Worm (Caenorhabditis elegans) whole organism, L2 larva: ENCODE measurements around the gene ZK896.4.
A peak's percentile ranks its signal among the peaks of the same experiment; 100 is the strongest.

Experiments used
- C34F6.9 ChIP-seq: fragments of 150-350 bp; optimal IDR thresholded peaks from 2 replicates; lab custom pipeline; 2014; ENCODE audit warnings: missing biosample characterization, missing genetic modification characterization
- F13H6.1 ChIP-seq: sonication (generic microtip); optimal IDR thresholded peaks from 2 replicates; lab custom pipeline; 2016; ENCODE audit warnings: missing genetic modification characterization, missing compliant biosample characterization
- Y55F3AM.14 ChIP-seq: fragments of 200-800 bp; sonication (Bioruptor generic); optimal IDR thresholded peaks from 2 replicates; lab custom pipeline; 2018; ENCODE audit warnings: mild to moderate bottlenecking, missing genetic modification characterization, missing compliant biosample characterization
- ZK546.5 ChIP-seq: sonication (generic microtip); optimal IDR thresholded peaks from 2 replicates; lab custom pipeline; 2017; ENCODE audit warnings: missing biosample characterization, missing genetic modification characterization
- aly-2 ChIP-seq: fragments of 150-350 bp; optimal IDR thresholded peaks from 2 replicates; lab custom pipeline; 2014; ENCODE audit warnings: missing biosample characterization, missing genetic modification characterization
- ama-1 ChIP-seq: fragments of 150-350 bp; optimal IDR thresholded peaks from 2 replicates; lab custom pipeline; 2018; ENCODE audit warnings: inconsistent platforms
- blmp-1 ChIP-seq: sonication (generic microtip); optimal IDR thresholded peaks from 2 replicates; lab custom pipeline; 2017; ENCODE audit warnings: missing genetic modification characterization, mild to moderate bottlenecking, missing compliant biosample characterization, antibody characterized with exemption, moderate library complexity; ENCODE audit not compliant: insufficient read depth
- ceh-16 ChIP-seq: fragments of 150-350 bp; optimal IDR thresholded peaks from 2 replicates; lab custom pipeline; 2014; ENCODE audit warnings: missing biosample characterization, missing genetic modification characterization
- ceh-82 ChIP-seq: fragments of 150-350 bp; optimal IDR thresholded peaks from 2 replicates; lab custom pipeline; 2014; ENCODE audit warnings: missing biosample characterization, missing genetic modification characterization
- crh-2 ChIP-seq: sonication (generic microtip); optimal IDR thresholded peaks from 2 replicates; lab custom pipeline; 2017; ENCODE audit warnings: missing biosample characterization, missing genetic modification characterization
- dmd-4 ChIP-seq: sonication (generic microtip); optimal IDR thresholded peaks from 2 replicates; lab custom pipeline; 2017; ENCODE audit warnings: missing biosample characterization, missing genetic modification characterization
- egl-27 ChIP-seq: sonication (generic microtip); optimal IDR thresholded peaks from 3 replicates; lab custom pipeline; 2017; ENCODE audit warnings: missing biosample characterization, missing genetic modification reagents, missing genetic modification characterization
- elt-1 ChIP-seq: fragments of 150-350 bp; optimal IDR thresholded peaks from 2 replicates; lab custom pipeline; 2014; ENCODE audit warnings: missing biosample characterization, missing genetic modification characterization
- elt-3 ChIP-seq: sonication (generic microtip); optimal IDR thresholded peaks from 2 replicates; lab custom pipeline; 2017; ENCODE audit warnings: missing biosample characterization, missing genetic modification characterization
- fos-1 ChIP-seq: fragments of 150-350 bp; optimal IDR thresholded peaks from 2 replicates; lab custom pipeline; 2014; ENCODE audit warnings: missing biosample characterization, missing genetic modification characterization
- gmeb-1 ChIP-seq: fragments of 150-350 bp; optimal IDR thresholded peaks from 2 replicates; lab custom pipeline; 2014; ENCODE audit warnings: missing biosample characterization, missing genetic modification characterization
- lin-11 ChIP-seq: fragments of 150-350 bp; sonication (generic microtip); optimal IDR thresholded peaks from 2 replicates; lab custom pipeline; 2014; ENCODE audit warnings: missing biosample characterization, missing genetic modification characterization, inconsistent platforms, mixed read lengths
- lin-13 ChIP-seq: fragments of 150-350 bp; optimal IDR thresholded peaks from 2 replicates; lab custom pipeline; 2014; ENCODE audit warnings: missing biosample characterization, missing genetic modification reagents, missing genetic modification characterization
- lin-39 ChIP-seq: fragments of 150-350 bp; optimal IDR thresholded peaks from 2 replicates; lab custom pipeline; 2014; ENCODE audit warnings: missing biosample characterization, missing genetic modification reagents, missing genetic modification characterization
- lsy-2 ChIP-seq, 2 experiments: fragments of 150-350 bp in 1 of 2; sonication (generic microtip) in 1 of 2; optimal IDR thresholded peaks; 2 replicates each; lab custom pipeline; 2014 to 2017; ENCODE audit warnings: missing biosample characterization in 2 of 2, missing genetic modification characterization in 2 of 2
- mab-5 ChIP-seq: fragments of 150-350 bp; optimal IDR thresholded peaks from 2 replicates; lab custom pipeline; 2014; ENCODE audit warnings: missing biosample characterization, missing genetic modification characterization
- mbf-1 ChIP-seq: sonication (generic microtip); optimal IDR thresholded peaks from 2 replicates; lab custom pipeline; 2017; ENCODE audit warnings: missing biosample characterization, missing genetic modification characterization
- mdl-1 ChIP-seq, 2 experiments: fragments of 150-350 bp in 1 of 2; sonication (generic microtip) in 1 of 2; optimal IDR thresholded peaks; 2 replicates each; lab custom pipeline; 2017; ENCODE audit warnings: missing biosample characterization in 2 of 2, missing genetic modification characterization in 2 of 2
- nhr-10 ChIP-seq: sonication (generic microtip); optimal IDR thresholded peaks from 2 replicates; lab custom pipeline; 2017; ENCODE audit warnings: missing biosample characterization, missing genetic modification characterization
- nhr-12 ChIP-seq: fragments of 150-350 bp; optimal IDR thresholded peaks from 2 replicates; lab custom pipeline; 2014; ENCODE audit warnings: missing biosample characterization, missing genetic modification characterization
- nhr-129 ChIP-seq: fragments of 150-350 bp; optimal IDR thresholded peaks from 2 replicates; lab custom pipeline; 2014; ENCODE audit warnings: missing biosample characterization, missing genetic modification characterization
- nhr-21 ChIP-seq: fragments of 150-350 bp; optimal IDR thresholded peaks from 2 replicates; lab custom pipeline; 2014; ENCODE audit warnings: missing biosample characterization, missing genetic modification characterization
- nhr-23 ChIP-seq: fragments of 150-350 bp; optimal IDR thresholded peaks from 2 replicates; lab custom pipeline; 2014; ENCODE audit warnings: missing biosample characterization, missing genetic modification reagents, missing genetic modification characterization
- nhr-25 ChIP-seq: fragments of 150-350 bp; sonication (generic microtip); optimal IDR thresholded peaks from 3 replicates; lab custom pipeline; 2014; ENCODE audit warnings: missing biosample characterization, missing genetic modification characterization
- nhr-6 ChIP-seq: fragments of 150-350 bp; optimal IDR thresholded peaks from 2 replicates; lab custom pipeline; 2014; ENCODE audit warnings: missing biosample characterization, missing genetic modification characterization
- sem-4 ChIP-seq: fragments of 150-350 bp; optimal IDR thresholded peaks from 2 replicates; lab custom pipeline; 2014; ENCODE audit warnings: missing biosample characterization, missing genetic modification reagents, missing genetic modification characterization
- skn-1 ChIP-seq: sonication (generic microtip); optimal IDR thresholded peaks from 2 replicates; lab custom pipeline; 2017; ENCODE audit warnings: missing biosample characterization, missing genetic modification characterization
- sma-3 ChIP-seq: sonication (generic microtip); optimal IDR thresholded peaks from 2 replicates; lab custom pipeline; 2016; ENCODE audit warnings: missing genetic modification reagents, missing genetic modification characterization, missing compliant biosample characterization
- sma-9 ChIP-seq, 2 experiments: fragments of 150-350 bp in 1 of 2; sonication (generic microtip) in 1 of 2; optimal IDR thresholded peaks; 2 replicates each; lab custom pipeline; 2014 to 2016; ENCODE audit warnings: missing genetic modification characterization in 2 of 2, mild to moderate bottlenecking in 1 of 2, missing biosample characterization in 1 of 2, missing compliant biosample characterization in 1 of 2, missing genetic modification reagents in 1 of 2, moderate library complexity in 1 of 2
- unc-39 ChIP-seq: fragments of 150-350 bp; optimal IDR thresholded peaks from 2 replicates; lab custom pipeline; 2014; ENCODE audit warnings: missing biosample characterization, missing genetic modification characterization
- unc-55 ChIP-seq: fragments of 150-350 bp; sonication (generic microtip); optimal IDR thresholded peaks from 3 replicates; lab custom pipeline; 2014; ENCODE audit warnings: missing biosample characterization, missing genetic modification reagents, missing genetic modification characterization
- zag-1 ChIP-seq: fragments of 150-350 bp; optimal IDR thresholded peaks from 2 replicates; lab custom pipeline; 2014; ENCODE audit warnings: missing biosample characterization, missing genetic modification characterization
- ztf-1 ChIP-seq: fragments of 200-800 bp; sonication (Bioruptor generic); conservative IDR thresholded peaks from 2 replicates; pipeline ENCODE4 v1.3.6; 2022; ENCODE audit warnings: missing genetic modification characterization, missing compliant biosample characterization
- ztf-4 ChIP-seq: fragments of 150-350 bp; optimal IDR thresholded peaks from 2 replicates; lab custom pipeline; 2014; ENCODE audit warnings: missing biosample characterization, missing genetic modification characterization

Gene ZK896.4

ce11 chrIV:12845596-12845995 lies 37.5 kb downstream of the ZK896.4 start, which contains the start of gene txt-19:
TSS of gene txt-19 (plus strand) at chrIV:12845899.
- TF ChIP-seq sma-9 (GFP tag; optimal IDR thresholded peaks at IDR 0.05; lab: Kevin White, UChicago) (peak; percentile 30), sma-9 (tag; optimal IDR thresholded peaks at IDR 0.05; lab: Kevin White, UChicago) (no peak), skn-1 (no peak), elt-1 (no peak), sem-4 (tag; lab: Kevin White, UChicago) (no peak), unc-55 (GFP tag; lab: Kevin White, UChicago) (peak; percentile 44), lsy-2 (tag; optimal IDR thresholded peaks at IDR 0.05; lab: Kevin White, UChicago) (peak in 1 of 2 experiments; percentile 18), lin-13 (GFP tag; lab: Kevin White, UChicago) (peak; percentile 8), nhr-129 (peak; percentile 18), crh-2 (tag; lab: Kevin White, UChicago) (peak; percentile 12), C34F6.9 (tag; lab: Kevin White, UChicago) (peak; percentile 41), F13H6.1 (tag; lab: Kevin White, UChicago) (peak; percentile 28), ZK546.5 (no peak), ama-1 (lab: Kevin White, UChicago) (no peak), lin-11 (tag; lab: Kevin White, UChicago) (peak; percentile 6), Y55F3AM.14 (no peak), nhr-23 (tag; lab: Kevin White, UChicago) (no peak)

- no peak for TF ChIP-seq zag-1 (tag; lab: Kevin White, UChicago)
- peak; percentile 18 for TF ChIP-seq C34F6.9 (tag; lab: Kevin White, UChicago)
- no peak for TF ChIP-seq sem-4 (tag; lab: Kevin White, UChicago)
- no peak for TF ChIP-seq nhr-12 (tag; lab: Kevin White, UChicago)
- TF ChIP-seq ztf-1 (GFP tag; lab: Robert Waterston, UW), result no peak
- TF ChIP-seq nhr-129, result no peak
- TF ChIP-seq ZK546.5, result no peak
- TF ChIP-seq gmeb-1 (tag; lab: Kevin White, UChicago), result no peak
- TF ChIP-seq lsy-2 (tag; optimal IDR thresholded peaks at IDR 0.05; lab: Kevin White, UChicago), result peak in 1 of 2 experiments; percentile 7
- TF ChIP-seq, all 48 proteins: peak for 2
Observed at ce11 chrIV:12842895-12843294, 40.2 kb downstream of the ZK896.4 start.

- peak; percentile 32 for TF ChIP-seq gmeb-1 (tag; lab: Kevin White, UChicago)
- no peak for TF ChIP-seq sma-3
- TF ChIP-seq nhr-10 (tag; lab: Kevin White, UChicago), result no peak
- no peak for TF ChIP-seq lin-39 (tag; lab: Kevin White, UChicago)
- TF ChIP-seq dmd-4 (tag; lab: Kevin White, UChicago), result no peak
- TF ChIP-seq elt-3 (tag; lab: Kevin White, UChicago), result no peak
- no peak for TF ChIP-seq lin-13 (GFP tag; lab: Kevin White, UChicago)
- TF ChIP-seq skn-1, result peak; percentile 71
- TF ChIP-seq egl-27, result no peak
- TF ChIP-seq fos-1, result peak; percentile 85
- no peak for TF ChIP-seq elt-1
- TF ChIP-seq crh-2 (tag; lab: Kevin White, UChicago), result peak; percentile 53
- no peak for TF ChIP-seq mdl-1 (tag; optimal IDR thresholded peaks at IDR 0.05; lab: Kevin White, UChicago)
- TF ChIP-seq blmp-1 (tag; lab: Kevin White, UChicago), result no peak
- TF ChIP-seq Y55F3AM.14, result no peak
- TF ChIP-seq mab-5 (tag; lab: Kevin White, UChicago), result no peak
- no peak for TF ChIP-seq ztf-4 (tag; lab: Kevin White, UChicago)
- TF ChIP-seq mbf-1, result no peak
- peak in 1 of 2 experiments; percentile 8 for TF ChIP-seq lsy-2 (tag; optimal IDR thresholded peaks at IDR 0.05; lab: Kevin White, UChicago)
- TF ChIP-seq sma-9 (GFP tag; optimal IDR thresholded peaks at IDR 0.05; lab: Kevin White, UChicago), result peak; percentile 55
- TF ChIP-seq sma-9 (tag; optimal IDR thresholded peaks at IDR 0.05; lab: Kevin White, UChicago), result no peak
- TF ChIP-seq nhr-23 (tag; lab: Kevin White, UChicago), result no peak
- no peak for TF ChIP-seq nhr-25
Observed at ce11 chrIV:12842121-12842520, 41.0 kb downstream of the ZK896.4 start.

ce11 chrIV:12840873-12841272 lies 42.2 kb downstream of the ZK896.4 start:
- TF ChIP-seq ztf-1 (GFP tag; lab: Robert Waterston, UW) (no peak), sma-3 (no peak), ama-1 (lab: Kevin White, UChicago) (no peak), lin-11 (tag; lab: Kevin White, UChicago) (no peak), nhr-21 (tag; lab: Kevin White, UChicago) (no peak), zag-1 (tag; lab: Kevin White, UChicago) (no peak), nhr-129 (no peak), ceh-16 (tag; lab: Kevin White, UChicago) (no peak), unc-55 (GFP tag; lab: Kevin White, UChicago) (no peak), nhr-12 (tag; lab: Kevin White, UChicago) (no peak), F13H6.1 (tag; lab: Kevin White, UChicago) (no peak), lin-39 (tag; lab: Kevin White, UChicago) (no peak), ceh-82 (tag; lab: Kevin White, UChicago) (no peak), mbf-1 (no peak), nhr-6 (tag; lab: Kevin White, UChicago) (no peak), unc-39 (tag; lab: Kevin White, UChicago) (no peak), elt-3 (tag; lab: Kevin White, UChicago) (no peak), dmd-4 (tag; lab: Kevin White, UChicago) (no peak), aly-2 (no peak)
